Fruit fly (Drosophila melanogaster) whole organism: ENCODE data around the gene Galphaf.

Experiments
- Dll ChIP-seq: fragments of >200 bp; optimal IDR thresholded peaks from 2 replicates; lab custom pipeline; 2017
- psq ChIP-seq: fragments of >200 bp; optimal IDR thresholded peaks from 2 replicates; lab custom pipeline; 2017
- usp ChIP-seq: fragments of >200 bp; optimal IDR thresholded peaks from 2 replicates; lab custom pipeline; 2017; ENCODE audit warnings: missing biosample characterization, missing genetic modification characterization, mixed read lengths

DNA sequence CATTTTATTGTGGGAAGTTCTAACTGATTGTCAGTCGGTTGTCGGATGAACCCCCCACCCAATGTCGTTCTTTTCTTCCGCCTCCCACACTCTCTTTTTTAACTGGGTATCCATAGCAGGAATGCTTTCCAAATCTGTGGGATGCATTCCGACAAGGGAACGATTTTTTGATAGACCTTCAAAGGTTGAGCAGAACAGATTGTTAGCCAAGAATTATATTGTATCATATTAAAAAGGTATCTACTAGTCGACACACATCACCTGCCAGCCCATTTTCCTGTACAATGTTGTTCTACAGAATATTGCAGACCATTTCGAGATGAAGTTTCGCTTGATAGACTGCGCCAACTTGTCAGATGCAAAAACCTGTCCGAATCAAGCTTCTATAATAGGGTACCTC, 37.9 kb downstream of the Galphaf start:
- TF ChIP-seq usp (GFP tag; lab: Kevin White, UChicago) (no peak), Dll (lab: Kevin White, UChicago) (no peak), psq (lab: Kevin White, UChicago) (no peak)
